Worm (Caenorhabditis elegans) whole organism, early embryonic: ENCODE measurements around the gene znf-474.

Experiments
- ama-1 ChIP-seq: fragments of 150-350 bp; optimal IDR thresholded peaks from 2 replicates; lab custom pipeline; 2014
- flt-1 ChIP-seq: fragments of 200-800 bp; sonication (Bioruptor generic); IDR thresholded peaks from 2 replicates; pipeline ENCODE4 v1.3.6; 2022; ENCODE audit warnings: missing genetic modification characterization, missing compliant biosample characterization
- hmg-4 ChIP-seq: fragments of 200-800 bp; sonication (Bioruptor generic); optimal IDR thresholded peaks from 2 replicates; lab custom pipeline; 2018; ENCODE audit warnings: mild to moderate bottlenecking, missing genetic modification characterization, missing compliant biosample characterization
- hnd-1 ChIP-seq: sonication (generic microtip); optimal IDR thresholded peaks from 2 replicates; lab custom pipeline; 2016; ENCODE audit warnings: missing genetic modification characterization, missing compliant biosample characterization
- tra-4 ChIP-seq: sonication (generic microtip); optimal IDR thresholded peaks from 2 replicates; lab custom pipeline; 2017; ENCODE audit warnings: missing genetic modification characterization, missing compliant biosample characterization

DNA sequence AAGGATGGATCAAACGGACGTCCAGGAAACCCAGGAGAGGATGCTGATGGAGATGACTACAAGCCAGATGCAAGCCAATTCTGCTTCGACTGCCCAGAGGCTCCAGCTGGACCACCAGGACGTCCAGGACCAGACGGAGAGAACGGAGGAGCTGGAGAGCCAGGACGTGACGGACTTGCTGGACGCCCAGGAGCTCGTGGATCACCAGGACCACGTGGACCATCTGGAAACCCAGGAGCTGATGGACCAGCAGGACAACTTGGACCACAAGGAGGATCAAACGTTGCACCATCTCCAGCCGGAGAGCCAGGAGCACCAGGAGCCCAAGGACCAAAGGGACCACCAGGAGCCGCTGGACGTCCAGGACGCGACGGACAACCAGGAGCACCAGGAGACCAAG is 44.3 kb upstream of the znf-474 start:
- TF ChIP-seq tra-4 (tag; lab: Kevin White, UChicago) (no peak), hnd-1 (tag; lab: Kevin White, UChicago) (no peak), ama-1 (lab: Kevin White, UChicago) (no peak), flt-1 (GFP tag; lab: Robert Waterston, UW) (no peak), hmg-4 (GFP tag; lab: Kevin White, UChicago) (no peak)
